Fruit fly (Drosophila melanogaster) whole organism, embryonic: Measurements from ENCODE around the gene CG43248.
A peak's percentile ranks its signal among the peaks of the same experiment; 100 is the strongest.

ENCODE experiments used
- Abd-B ChIP-seq: fragments of 200-800 bp; sonication (Bioruptor generic); optimal IDR thresholded peaks from 2 replicates; lab custom pipeline; 2018; ENCODE audit warnings: missing biosample characterization, mild to moderate bottlenecking, missing genetic modification characterization, moderate library complexity
- B-H1 ChIP-seq: fragments of 200-800 bp; sonication (Bioruptor generic); IDR thresholded peaks from 3 replicates; pipeline ENCODE4 v1.3.6; 2022; ENCODE audit warnings: missing biosample characterization, missing genetic modification characterization
- Bgb ChIP-seq: fragments of 200-800 bp; sonication (Bioruptor generic); IDR thresholded peaks from 2 replicates; pipeline ENCODE4 v1.3.6; 2022; ENCODE audit warnings: missing biosample characterization, missing genetic modification characterization; ENCODE audit not compliant: partially characterized antibody
- CG10267 ChIP-seq: fragments of 200-800 bp; sonication (Bioruptor generic); optimal IDR thresholded peaks from 2 replicates; lab custom pipeline; 2018; ENCODE audit warnings: missing biosample characterization, mild to moderate bottlenecking, missing genetic modification characterization, moderate library complexity
- CG12071 ChIP-seq: fragments of 200-800 bp; sonication (Bioruptor generic); optimal IDR thresholded peaks from 3 replicates; lab custom pipeline; 2018; ENCODE audit warnings: missing biosample characterization, mild to moderate bottlenecking, missing genetic modification characterization
- CG12155 ChIP-seq: fragments of 200-800 bp; sonication (Bioruptor generic); optimal IDR thresholded peaks from 3 replicates; lab custom pipeline; 2016; ENCODE audit warnings: missing biosample characterization, missing genetic modification characterization
- CG12391 ChIP-seq: fragments of 200-800 bp; sonication (Bioruptor generic); optimal IDR thresholded peaks from 3 replicates; lab custom pipeline; 2018; ENCODE audit warnings: missing biosample characterization, mild to moderate bottlenecking, missing genetic modification characterization, moderate library complexity
- CG13424 ChIP-seq: fragments of 200-800 bp; sonication (Bioruptor generic); optimal IDR thresholded peaks from 2 replicates; lab custom pipeline; 2019; ENCODE audit warnings: missing biosample characterization, mild to moderate bottlenecking, missing genetic modification characterization, moderate library complexity
- CG14710 ChIP-seq: fragments of 200-800 bp; sonication (Bioruptor generic); optimal IDR thresholded peaks from 3 replicates; lab custom pipeline; 2019; ENCODE audit warnings: missing biosample characterization, mild to moderate bottlenecking, missing genetic modification characterization, moderate library complexity
- CG15514 ChIP-seq: fragments of 200-800 bp; sonication (Bioruptor generic); optimal IDR thresholded peaks from 3 replicates; lab custom pipeline; 2017; ENCODE audit warnings: missing biosample characterization, missing genetic modification characterization, mild to moderate bottlenecking, moderate library complexity, missing genetic modification reagents
- CG15601 ChIP-seq: fragments of 200-800 bp; sonication (Bioruptor generic); optimal IDR thresholded peaks from 3 replicates; lab custom pipeline; 2019; ENCODE audit warnings: missing biosample characterization, mild to moderate bottlenecking, missing genetic modification characterization, moderate library complexity
- CG15696 ChIP-seq: fragments of 200-800 bp; sonication (Bioruptor generic); optimal IDR thresholded peaks from 2 replicates; lab custom pipeline; 2019; ENCODE audit warnings: missing biosample characterization, mild to moderate bottlenecking, missing genetic modification characterization, moderate library complexity
- CG1603 ChIP-seq: fragments of 200-800 bp; sonication (Bioruptor generic); optimal IDR thresholded peaks from 2 replicates; lab custom pipeline; 2019; ENCODE audit warnings: missing biosample characterization, mild to moderate bottlenecking, missing genetic modification characterization, moderate library complexity
- CG17186 ChIP-seq: fragments of 200-800 bp; sonication (Bioruptor generic); optimal IDR thresholded peaks from 3 replicates; lab custom pipeline; 2017; ENCODE audit warnings: missing biosample characterization, missing genetic modification reagents, missing genetic modification characterization
- CG2116 ChIP-seq: fragments of 200-800 bp; sonication (Bioruptor generic); optimal IDR thresholded peaks from 3 replicates; lab custom pipeline; 2018; ENCODE audit warnings: missing biosample characterization, mild to moderate bottlenecking, missing genetic modification characterization
- CG2875 ChIP-seq: fragments of 200-800 bp; sonication (Bioruptor generic); optimal IDR thresholded peaks from 2 replicates; lab custom pipeline; 2017; ENCODE audit warnings: missing biosample characterization, mild to moderate bottlenecking, missing genetic modification characterization, missing genetic modification reagents
- CG4820 ChIP-seq: fragments of 200-800 bp; sonication (Bioruptor generic); optimal IDR thresholded peaks from 3 replicates; lab custom pipeline; 2016; ENCODE audit warnings: missing biosample characterization, missing genetic modification characterization
- CG7372 ChIP-seq: fragments of 200-800 bp; sonication (Bioruptor generic); IDR thresholded peaks from 2 replicates; pipeline ENCODE4 v1.3.6; 2022; ENCODE audit warnings: missing biosample characterization, missing genetic modification characterization
- CG8290 ChIP-seq, 3 experiments: fragments of 200-800 bp; sonication (Bioruptor generic); optimal IDR thresholded peaks; 2 replicates each; lab custom pipeline; 2016 to 2019; ENCODE audit warnings: missing biosample characterization in 3 of 3, missing genetic modification characterization in 3 of 3, mild to moderate bottlenecking in 2 of 3, moderate library complexity in 1 of 3
- CG9797 ChIP-seq: fragments of 200-800 bp; sonication (Bioruptor generic); optimal IDR thresholded peaks from 3 replicates; lab custom pipeline; 2018; ENCODE audit warnings: missing biosample characterization, mild to moderate bottlenecking, missing genetic modification characterization
- D19B ChIP-seq: fragments of 200-800 bp; sonication (Bioruptor generic); optimal IDR thresholded peaks from 2 replicates; lab custom pipeline; 2017; ENCODE audit warnings: missing biosample characterization, mild to moderate bottlenecking, missing genetic modification characterization
- Doc2 ChIP-seq: fragments of 200-800 bp; sonication (Bioruptor generic); IDR thresholded peaks from 2 replicates; pipeline ENCODE4 v1.3.6; 2022; ENCODE audit warnings: missing biosample characterization, missing genetic modification characterization
- Kr ChIP-seq: fragments of 200-800 bp; sonication (Bioruptor generic); optimal IDR thresholded peaks from 2 replicates; lab custom pipeline; 2017; ENCODE audit warnings: missing biosample characterization, mild to moderate bottlenecking, missing genetic modification characterization
- Scr ChIP-seq: fragments of 200-800 bp; sonication (Bioruptor generic); IDR thresholded peaks from 2 replicates; pipeline ENCODE4 v1.3.6; 2022; ENCODE audit warnings: missing biosample characterization, missing genetic modification characterization; ENCODE audit not compliant: partially characterized antibody
- Sox102F ChIP-seq: fragments of 200-800 bp; sonication (Bioruptor generic); optimal IDR thresholded peaks from 2 replicates; lab custom pipeline; 2018; ENCODE audit warnings: missing biosample characterization, mild to moderate bottlenecking, missing genetic modification characterization, moderate library complexity
- Taf1 ChIP-seq: fragments of 200-800 bp; sonication (Bioruptor generic); IDR thresholded peaks from 2 replicates; pipeline ENCODE4 v1.3.6; 2022; ENCODE audit warnings: missing biosample characterization, missing genetic modification characterization
- ara ChIP-seq: fragments of 200-800 bp; sonication (Bioruptor generic); IDR thresholded peaks from 2 replicates; pipeline ENCODE4 v1.3.6; 2022; ENCODE audit warnings: missing biosample characterization, missing genetic modification characterization
- cas ChIP-seq: fragments of 200-800 bp; sonication (Bioruptor generic); IDR thresholded peaks from 2 replicates; pipeline ENCODE4 v1.3.6; 2022; ENCODE audit warnings: missing biosample characterization, missing genetic modification characterization
- ci ChIP-seq: fragments of 200-800 bp; sonication (Bioruptor generic); IDR thresholded peaks from 3 replicates; pipeline ENCODE4 v1.3.6; 2022; ENCODE audit warnings: missing biosample characterization, missing genetic modification characterization
- crp ChIP-seq, 2 experiments: fragments of 200-800 bp; sonication (Bioruptor generic); optimal IDR thresholded peaks; 2 replicates in 1 of 2; 3 replicates in 1 of 2; lab custom pipeline; 2017; ENCODE audit warnings: missing biosample characterization in 2 of 2, missing genetic modification characterization in 2 of 2, mild to moderate bottlenecking in 1 of 2, moderate library complexity in 1 of 2
- exex ChIP-seq: fragments of 200-800 bp; sonication (Bioruptor generic); optimal IDR thresholded peaks from 4 replicates; lab custom pipeline; 2018; ENCODE audit warnings: missing biosample characterization, mild to moderate bottlenecking, missing genetic modification characterization, moderate library complexity
- eyg ChIP-seq: fragments of 200-800 bp; sonication (Bioruptor generic); optimal IDR thresholded peaks from 3 replicates; lab custom pipeline; 2016; ENCODE audit warnings: missing biosample characterization, missing genetic modification characterization
- insv ChIP-seq, 2 experiments: fragments of 200-800 bp; sonication (Bioruptor generic); optimal IDR thresholded peaks; 3 replicates each; lab custom pipeline; 2016 to 2018; ENCODE audit warnings: missing biosample characterization in 2 of 2, missing genetic modification characterization in 2 of 2
- kni ChIP-seq: fragments of 200-800 bp; sonication (Bioruptor generic); optimal IDR thresholded peaks from 3 replicates; lab custom pipeline; 2017; ENCODE audit warnings: mild to moderate bottlenecking, missing biosample characterization, missing genetic modification reagents, missing genetic modification characterization
- knrl ChIP-seq: fragments of 200-800 bp; sonication (Bioruptor generic); IDR thresholded peaks from 3 replicates; pipeline ENCODE4 v1.3.6; 2022; ENCODE audit warnings: missing biosample characterization, missing genetic modification characterization; ENCODE audit not compliant: partially characterized antibody
- lmd ChIP-seq: fragments of 200-800 bp; sonication (Bioruptor generic); IDR thresholded peaks from 2 replicates; pipeline ENCODE4 v1.3.6; 2022; ENCODE audit warnings: missing biosample characterization, missing genetic modification characterization
- peb ChIP-seq: fragments of 200-800 bp; sonication (Bioruptor generic); IDR thresholded peaks from 2 replicates; pipeline ENCODE4 v1.3.6; 2022; ENCODE audit warnings: missing biosample characterization, missing genetic modification characterization
- prd ChIP-seq, 3 experiments: fragments of >200 bp in 2 of 3; fragments of 200-800 bp in 1 of 3; sonication (Bioruptor generic) in 1 of 3; optimal IDR thresholded peaks in 2 of 3; IDR thresholded peaks in 1 of 3; 2 replicates in 2 of 3; 3 replicates in 1 of 3; pipeline versions ENCODE4 v1.3.6 to Lab custom; 2017 to 2022; ENCODE audit warnings: missing biosample characterization in 1 of 3, missing genetic modification characterization in 1 of 3
- run ChIP-seq: fragments of 200-800 bp; sonication (Bioruptor generic); optimal IDR thresholded peaks from 3 replicates; lab custom pipeline; 2018; ENCODE audit warnings: missing biosample characterization, mild to moderate bottlenecking, missing genetic modification characterization
- sens ChIP-seq: fragments of 200-800 bp; sonication (Bioruptor generic); peaks from one replicate; lab custom pipeline; 2016; ENCODE audit warnings: missing biosample characterization, missing genetic modification characterization
- slp2 ChIP-seq: fragments of 200-800 bp; sonication (Bioruptor generic); optimal IDR thresholded peaks from 2 replicates; lab custom pipeline; 2016; ENCODE audit warnings: missing biosample characterization, missing genetic modification characterization
- tap ChIP-seq: fragments of 200-800 bp; optimal IDR thresholded peaks from 3 replicates; lab custom pipeline; 2019; ENCODE audit warnings: missing biosample characterization, mild to moderate bottlenecking, missing genetic modification characterization, moderate library complexity
- tgo ChIP-seq: fragments of 200-800 bp; sonication (Bioruptor generic); IDR thresholded peaks from 3 replicates; pipeline ENCODE4 v1.3.6; 2022; ENCODE audit warnings: missing biosample characterization, missing genetic modification characterization
- trem ChIP-seq: fragments of 200-800 bp; optimal IDR thresholded peaks from 3 replicates; lab custom pipeline; 2019; ENCODE audit warnings: missing biosample characterization, mild to moderate bottlenecking, missing genetic modification characterization, moderate library complexity
- unc-4 ChIP-seq: fragments of 200-800 bp; sonication (Bioruptor generic); IDR thresholded peaks from 2 replicates; pipeline ENCODE4 v1.3.6; 2022; ENCODE audit warnings: missing biosample characterization, missing genetic modification characterization; ENCODE audit not compliant: partially characterized antibody
- vnd ChIP-seq: fragments of 200-800 bp; sonication (Bioruptor generic); IDR thresholded peaks from 3 replicates; pipeline ENCODE4 v1.3.6; 2022; ENCODE audit warnings: missing biosample characterization, missing genetic modification characterization; ENCODE audit not compliant: partially characterized antibody
- vvl ChIP-seq: fragments of 200-800 bp; sonication (Bioruptor generic); IDR thresholded peaks from 2 replicates; pipeline ENCODE4 v1.3.6; 2022; ENCODE audit warnings: missing biosample characterization, missing genetic modification characterization

CG43248 gene

dm6 chr3L:15498745-15499144 is 32.5 kb downstream of the CG43248 start, which contains the start of gene CG7275 (continued):
- TF ChIP-seq CG12391 (tag; lab: Kevin White, UChicago) (peak; percentile 5), CG14710 (tag; lab: Kevin White, UChicago) (peak; percentile 100), Bgb (GFP tag; lab: Robert Waterston, UW) (peak; percentile 74), trem (tag; lab: Kevin White, UChicago) (peak; percentile 60), run (tag; lab: Kevin White, UChicago) (no peak), cas (no peak), tgo (no peak), CG15696 (tag; lab: Kevin White, UChicago) (no peak), tap (tag; lab: Kevin White, UChicago) (no peak), CG15601 (tag; lab: Kevin White, UChicago) (peak; percentile 48), CG7372 (GFP tag; lab: Robert Waterston, UW) (no peak), Scr (GFP tag; lab: Robert Waterston, UW) (0 out of 2 replicates have a peak, but pooled peaks have one; percentile 24), sens (GFP tag; lab: Kevin White, UChicago) (peak; percentile 43), CG9797 (GFP tag; lab: Kevin White, UChicago) (peak; percentile 9), vnd (GFP tag; lab: Robert Waterston, UW) (no peak), vvl (GFP tag; lab: Robert Waterston, UW) (peak; percentile 56; the same call in 1 of the 2 replicates), Kr (GFP tag; lab: Kevin White, UChicago) (no peak), Abd-B (GFP tag; lab: Kevin White, UChicago) (no peak), crp (GFP tag; optimal IDR thresholded peaks at IDR 0.05; lab: Kevin White, UChicago) (peak; percentile 86 to 98), peb (GFP tag; lab: Robert Waterston, UW) (no peak), CG13424 (tag; lab: Kevin White, UChicago) (peak; percentile 33), lmd (GFP tag; lab: Robert Waterston, UW) (no peak), CG4820 (no peak), Sox102F (no peak), eyg (no peak), prd (optimal IDR thresholded peaks at IDR 0.05; lab: Kevin White, UChicago) (no peak), prd (GFP tag; IDR thresholded peaks at IDR 0.05; lab: Robert Waterston, UW) (no peak), CG15514 (peak; percentile 57), CG1603 (tag; lab: Kevin White, UChicago) (peak; percentile 68), ci (peak; percentile 42; the same call in 1 of the 3 replicates), Taf1 (no peak), Doc2 (GFP tag; lab: Robert Waterston, UW) (no peak), CG8290 (GFP tag; optimal IDR thresholded peaks at IDR 0.05; lab: Kevin White, UChicago) (no peak), CG8290 (tag; optimal IDR thresholded peaks at IDR 0.05; lab: Kevin White, UChicago) (peak in 1 of 2 experiments; percentile 47), insv (GFP tag; optimal IDR thresholded peaks at IDR 0.05; lab: Kevin White, UChicago) (peak in 1 of 2 experiments; percentile 23), CG2116 (GFP tag; lab: Kevin White, UChicago) (peak; percentile 40), slp2 (GFP tag; lab: Kevin White, UChicago) (no peak), ara (no peak), CG2875 (GFP tag; lab: Kevin White, UChicago) (peak; percentile 3), CG10267 (tag; lab: Kevin White, UChicago) (peak; percentile 58), B-H1 (no peak), D19B (GFP tag; lab: Kevin White, UChicago) (no peak), kni (no peak), CG12155 (GFP tag; lab: Kevin White, UChicago) (no peak), knrl (GFP tag; lab: Robert Waterston, UW) (peak; percentile 46; the same call in 2 of the 3 replicates), unc-4 (GFP tag; lab: Robert Waterston, UW) (peak; percentile 52; the same call in 1 of the 2 replicates), exex (tag; lab: Kevin White, UChicago) (no peak), CG17186 (GFP tag; lab: Kevin White, UChicago) (peak; percentile 59), CG12071 (GFP tag; lab: Kevin White, UChicago) (no peak)
